Fruit fly (Drosophila melanogaster) whole organism, adult: ENCODE results near the gene CG10254.

ENCODE experiments used
- CG12768 ChIP-seq: fragments of 200-800 bp; sonication (Bioruptor generic); optimal IDR thresholded peaks from 2 replicates; lab custom pipeline; 2017; ENCODE audit warnings: missing biosample characterization, missing genetic modification characterization, mild to moderate bottlenecking, moderate library complexity, missing genetic modification reagents
- CG1620 ChIP-seq: fragments of 200-800 bp; sonication (Bioruptor generic); optimal IDR thresholded peaks from 2 replicates; lab custom pipeline; 2016; ENCODE audit warnings: missing biosample characterization, missing genetic modification characterization
- CG33017 ChIP-seq: fragments of 200-800 bp; sonication (Bioruptor generic); optimal IDR thresholded peaks from 2 replicates; lab custom pipeline; 2018; ENCODE audit warnings: missing biosample characterization, mild to moderate bottlenecking, missing genetic modification characterization, moderate library complexity
- CG7045 ChIP-seq: fragments of 200-800 bp; sonication (Bioruptor generic); optimal IDR thresholded peaks from 2 replicates; lab custom pipeline; 2017; ENCODE audit warnings: missing biosample characterization, mild to moderate bottlenecking, missing genetic modification characterization
- CG7101 ChIP-seq: fragments of 200-800 bp; sonication (Bioruptor generic); optimal IDR thresholded peaks from 2 replicates; lab custom pipeline; 2018; ENCODE audit warnings: missing biosample characterization, mild to moderate bottlenecking, missing genetic modification characterization, moderate library complexity
- Clk ChIP-seq: fragments of 200-800 bp; sonication (Bioruptor generic); optimal IDR thresholded peaks from 2 replicates; lab custom pipeline; 2017; ENCODE audit warnings: missing biosample characterization, missing genetic modification characterization
- Mnt ChIP-seq: fragments of 200-800 bp; sonication (Bioruptor generic); optimal IDR thresholded peaks from 2 replicates; lab custom pipeline; 2016; ENCODE audit warnings: missing biosample characterization, mild to moderate bottlenecking, missing genetic modification characterization
- cic ChIP-seq: fragments of 200-800 bp; sonication (Bioruptor generic); optimal IDR thresholded peaks from 2 replicates; lab custom pipeline; 2017; ENCODE audit warnings: missing biosample characterization, mild to moderate bottlenecking, missing genetic modification characterization, moderate library complexity
- tj ChIP-seq: fragments of 200-800 bp; sonication (Bioruptor generic); optimal IDR thresholded peaks from 3 replicates; lab custom pipeline; 2017; ENCODE audit warnings: missing biosample characterization, mild to moderate bottlenecking, missing genetic modification characterization, moderate library complexity
- toe ChIP-seq: fragments of 200-800 bp; sonication (Bioruptor generic); optimal IDR thresholded peaks from 2 replicates; lab custom pipeline; 2016; ENCODE audit warnings: missing biosample characterization, missing genetic modification characterization

- TF ChIP-seq cic (GFP tag; lab: Kevin White, UChicago): no peak
- TF ChIP-seq toe: no peak
- no peak for TF ChIP-seq tj (GFP tag; lab: Kevin White, UChicago)
- TF ChIP-seq CG1620: no peak
- TF ChIP-seq CG12768 (GFP tag; lab: Kevin White, UChicago): no peak
- TF ChIP-seq Mnt (GFP tag; lab: Kevin White, UChicago): no peak
- no peak for TF ChIP-seq CG7045 (GFP tag; lab: Kevin White, UChicago)
- no peak for TF ChIP-seq Clk (GFP tag; lab: Kevin White, UChicago)
- no peak for TF ChIP-seq CG33017 (tag; lab: Kevin White, UChicago)
- no peak for TF ChIP-seq CG7101
Observed at dm6 chr3R:23737676-23738574, 43.1 kb upstream of the CG10254 start.
